Fruit fly (Drosophila melanogaster): ENCODE data around the gene CG11404.

DNA sequence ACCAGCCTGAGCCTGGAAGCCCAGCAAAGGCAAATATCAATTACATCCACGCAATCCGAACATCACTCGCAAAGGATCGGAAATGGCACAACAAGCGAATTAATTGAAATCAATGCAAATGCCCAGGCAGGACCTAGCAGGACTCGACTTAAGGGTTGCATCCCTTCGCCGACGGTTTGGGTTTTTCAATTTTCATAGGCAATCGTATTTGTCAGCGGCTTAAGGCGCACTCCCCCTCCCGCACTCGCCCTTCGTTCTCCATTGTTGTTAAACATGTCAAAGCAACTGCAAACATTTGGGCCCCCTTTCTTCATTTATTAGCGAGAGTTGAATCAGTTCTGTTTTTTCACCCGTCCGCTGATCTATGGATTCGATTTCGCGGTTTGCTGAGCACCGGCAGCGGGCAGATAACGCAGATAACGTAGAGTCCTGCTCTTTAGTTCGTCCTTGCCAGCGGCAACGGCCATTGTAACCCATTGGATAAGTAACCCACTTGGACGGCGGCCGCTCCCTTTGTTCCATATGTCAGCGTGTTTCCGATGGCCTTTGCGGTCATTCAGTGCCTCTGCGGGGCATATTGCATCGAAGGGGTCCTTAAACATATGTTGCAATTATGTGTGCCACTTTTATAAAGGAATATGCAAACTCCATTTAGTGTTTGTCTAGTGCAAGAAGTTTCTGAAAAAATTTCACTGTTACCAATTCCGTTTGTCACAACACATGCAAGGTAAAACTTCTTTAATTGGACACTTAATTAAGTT lies 38.3 kb downstream of the CG11404 start:
- TF ChIP-seq CG11762 (GFP tag; optimal IDR thresholded peaks at IDR 0.05; ENCODE audit: insufficient read depth): no peak
- TF ChIP-seq spab (GFP tag; optimal IDR thresholded peaks at IDR 0.05): no peak
- no peak for TF ChIP-seq salr (GFP tag; optimal IDR thresholded peaks at IDR 0.05)
- TF ChIP-seq OdsH (GFP tag; optimal IDR thresholded peaks at IDR 0.05): no peak
- no peak for TF ChIP-seq Gug (GFP tag; IDR thresholded peaks at IDR 0.05)
- TF ChIP-seq acj6 (GFP tag; optimal IDR thresholded peaks at IDR 0.05): no peak

Measured in whole organism, prepupa.